Worm (Caenorhabditis elegans): ENCODE data around the gene K09C4.9.
A peak's percentile ranks its signal among the peaks of the same experiment; 100 is the strongest.

The K09C4.9 gene

ce11 chrX:3310702-3311101 lies 39.1 kb upstream of the K09C4.9 start:
- TF ChIP-seq elt-3 (tag; optimal IDR thresholded peaks at IDR 0.05) = no peak
- no peak for TF ChIP-seq nhr-25 (tag; optimal IDR thresholded peaks at IDR 0.05)
- no peak for TF ChIP-seq ZK546.5 (tag; optimal IDR thresholded peaks at IDR 0.05)
- TF ChIP-seq ama-1 (optimal IDR thresholded peaks at IDR 0.05) = no peak
- TF ChIP-seq elt-2 (tag; optimal IDR thresholded peaks at IDR 0.05) = no peak
- TF ChIP-seq lsy-12 (tag; optimal IDR thresholded peaks at IDR 0.05) = no peak
- TF ChIP-seq ztf-11 (tag; optimal IDR thresholded peaks at IDR 0.05) = no peak
- no peak for TF ChIP-seq nhr-28 (tag; optimal IDR thresholded peaks at IDR 0.05)
- no peak for TF ChIP-seq nhr-23 (tag; optimal IDR thresholded peaks at IDR 0.05)
- no peak for TF ChIP-seq tbx-2 (tag; optimal IDR thresholded peaks at IDR 0.05)
- no peak for TF ChIP-seq ceh-9 (tag; optimal IDR thresholded peaks at IDR 0.05)
- no peak for TF ChIP-seq hmg-11 (tag; optimal IDR thresholded peaks at IDR 0.05)
- no peak for TF ChIP-seq daf-12 (tag; optimal IDR thresholded peaks at IDR 0.05)
- no peak for TF ChIP-seq elt-1 (tag; optimal IDR thresholded peaks at IDR 0.05)
- no peak for TF ChIP-seq aly-2 (tag; optimal IDR thresholded peaks at IDR 0.05)

- no peak for TF ChIP-seq ama-1 (optimal IDR thresholded peaks at IDR 0.05)
- peak; percentile 45 for TF ChIP-seq pha-4 (tag; optimal IDR thresholded peaks at IDR 0.05)
- peak; percentile 28 for TF ChIP-seq nhr-76 (tag; optimal IDR thresholded peaks at IDR 0.05)
- peak; percentile 93 for TF ChIP-seq pqm-1 (tag; optimal IDR thresholded peaks at IDR 0.05)
- TF ChIP-seq daf-12 (tag; optimal IDR thresholded peaks at IDR 0.05) = no peak
- TF ChIP-seq elt-2 (tag; optimal IDR thresholded peaks at IDR 0.05) = peak; percentile 90
These were observed 35.2 kb upstream of the K09C4.9 start for ce11 chrX:3306594-3307296.

- TF ChIP-seq unc-62 (GFP tag; optimal IDR thresholded peaks at IDR 0.05) (no peak), lin-15B (tag; optimal IDR thresholded peaks at IDR 0.05) (no peak), nhr-67 (tag; optimal IDR thresholded peaks at IDR 0.05) (no peak), ztf-11 (tag; optimal IDR thresholded peaks at IDR 0.05) (no peak), eor-1 (tag; optimal IDR thresholded peaks at IDR 0.05) (no peak), fos-1 (tag; optimal IDR thresholded peaks at IDR 0.05) (no peak), ama-1 (optimal IDR thresholded peaks at IDR 0.05) (no peak), ceh-9 (tag; optimal IDR thresholded peaks at IDR 0.05) (no peak), R02D3.7 (tag; optimal IDR thresholded peaks at IDR 0.05) (no peak), aly-2 (tag; optimal IDR thresholded peaks at IDR 0.05) (no peak), nhr-12 (tag; optimal IDR thresholded peaks at IDR 0.05) (no peak), nhr-25 (tag; optimal IDR thresholded peaks at IDR 0.05) (no peak), daf-12 (tag; optimal IDR thresholded peaks at IDR 0.05) (no peak), unc-39 (tag; optimal IDR thresholded peaks at IDR 0.05) (no peak), egl-5 (tag; optimal IDR thresholded peaks at IDR 0.05) (no peak), nhr-237 (tag; optimal IDR thresholded peaks at IDR 0.05) (no peak), elt-2 (tag; optimal IDR thresholded peaks at IDR 0.05) (no peak)
These were observed 32.5 kb upstream of the K09C4.9 start, which contains the start of gene F11D5.7 for ce11 chrX:3304068-3304467. Gene F11D5.7, plus strand, starts transcription at chrX:3304368.

- TF ChIP-seq nhr-76 (tag; optimal IDR thresholded peaks at IDR 0.05) (no peak), nfya-1 (tag; optimal IDR thresholded peaks at IDR 0.05; ENCODE audit: insufficient read depth) (no peak), ztf-11 (tag; optimal IDR thresholded peaks at IDR 0.05) (no peak), fkh-2 (tag; optimal IDR thresholded peaks at IDR 0.05) (no peak), unc-39 (tag; optimal IDR thresholded peaks at IDR 0.05) (no peak), snpc-4 (tag; optimal IDR thresholded peaks at IDR 0.05) (no peak), mdl-1 (tag; optimal IDR thresholded peaks at IDR 0.05) (no peak), fos-1 (tag; optimal IDR thresholded peaks at IDR 0.05) (no peak), unc-62 (GFP tag; optimal IDR thresholded peaks at IDR 0.05) (no peak)
These were observed 30.2 kb upstream of the K09C4.9 start, which contains the start of gene F11D5.5 for ce11 chrX:3301770-3302169. Gene F11D5.5, plus strand, starts transcription at chrX:3302070.

- TF ChIP-seq ceh-9 (tag; optimal IDR thresholded peaks at IDR 0.05) (no peak), ztf-11 (tag; optimal IDR thresholded peaks at IDR 0.05) (no peak), unc-62 (GFP tag; optimal IDR thresholded peaks at IDR 0.05) (no peak), nhr-43 (tag; optimal IDR thresholded peaks at IDR 0.05; ENCODE audit: poor library complexity, severe bottlenecking) (no peak), pqm-1 (tag; optimal IDR thresholded peaks at IDR 0.05) (no peak), elt-2 (tag; optimal IDR thresholded peaks at IDR 0.05) (no peak), nhr-28 (tag; optimal IDR thresholded peaks at IDR 0.05) (no peak), R02D3.7 (tag; optimal IDR thresholded peaks at IDR 0.05) (no peak), nhr-67 (tag; optimal IDR thresholded peaks at IDR 0.05) (no peak), egl-27 (tag; optimal IDR thresholded peaks at IDR 0.05) (no peak), lin-15B (tag; optimal IDR thresholded peaks at IDR 0.05) (no peak), ama-1 (optimal IDR thresholded peaks at IDR 0.05) (no peak), fos-1 (tag; optimal IDR thresholded peaks at IDR 0.05) (no peak), nhr-25 (tag; optimal IDR thresholded peaks at IDR 0.05) (no peak), nfya-1 (tag; optimal IDR thresholded peaks at IDR 0.05; ENCODE audit: insufficient read depth) (no peak), fkh-2 (tag; optimal IDR thresholded peaks at IDR 0.05) (no peak)
These were observed 29.0 kb upstream of the K09C4.9 start for ce11 chrX:3300582-3300981.
